Fruit fly (Drosophila melanogaster): ENCODE data around the gene RnpS1.

RnpS1 gene

DNA sequence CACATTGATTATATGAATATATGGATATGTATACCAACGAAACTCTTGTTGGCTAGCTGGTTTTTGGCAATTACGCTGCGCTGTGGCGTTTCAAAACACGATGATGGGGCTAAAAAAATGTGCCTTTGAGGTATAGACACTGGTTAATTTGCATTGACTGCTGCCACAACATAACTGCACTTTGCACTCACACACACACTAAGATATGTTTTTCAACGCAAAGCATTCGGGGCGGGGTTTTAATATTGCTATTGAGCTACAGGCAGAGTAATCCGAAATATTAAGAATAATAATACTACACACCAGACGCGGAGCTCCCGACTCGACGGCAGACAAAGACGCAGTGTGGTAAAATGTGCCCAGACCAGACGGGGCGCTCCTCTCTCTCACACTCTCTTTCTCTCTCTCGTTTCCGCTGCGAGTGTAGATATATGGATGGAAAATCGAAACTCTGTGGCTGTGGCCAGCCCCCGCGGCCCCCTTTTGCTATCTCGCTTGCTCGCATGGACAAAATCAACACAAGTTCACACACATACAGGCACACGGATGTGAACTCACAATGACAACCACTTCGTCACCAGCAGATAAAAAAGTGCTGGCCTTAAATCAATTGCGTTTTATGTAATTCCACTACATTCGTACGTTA, 698 bp upstream of the RnpS1 start (continued):
- no peak for TF ChIP-seq da (GFP tag; optimal IDR thresholded peaks at IDR 0.05)
- TF ChIP-seq CG10274 (GFP tag; optimal IDR thresholded peaks at IDR 0.05) = no peak
- no peak for TF ChIP-seq p53 (GFP tag; optimal IDR thresholded peaks at IDR 0.05)
- no peak for TF ChIP-seq CG1602 (GFP tag; optimal IDR thresholded peaks at IDR 0.05)
- no peak for TF ChIP-seq lmd (GFP tag; IDR thresholded peaks at IDR 0.05)
- no peak for TF ChIP-seq CG7786 (GFP tag; optimal IDR thresholded peaks at IDR 0.05)
- TF ChIP-seq CG34376 (GFP tag; optimal IDR thresholded peaks at IDR 0.05) = peak; percentile 96
- TF ChIP-seq Hr39 (optimal IDR thresholded peaks at IDR 0.05) = no peak
- peak; percentile 15 for TF ChIP-seq tin (GFP tag; optimal IDR thresholded peaks at IDR 0.05)
- TF ChIP-seq caup (GFP tag; optimal IDR thresholded peaks at IDR 0.05; ENCODE audit: severe bottlenecking) = peak; percentile 87
- TF ChIP-seq CG18476 (GFP tag; optimal IDR thresholded peaks at IDR 0.05) = peak; percentile 22
- TF ChIP-seq pros (GFP tag; optimal IDR thresholded peaks at IDR 0.05) = peak; percentile 45
- TF ChIP-seq Dref (GFP tag; IDR thresholded peaks at IDR 0.05) = no peak
- peak; percentile 85 for TF ChIP-seq CG6813 (GFP tag; optimal IDR thresholded peaks at IDR 0.05)
- no peak for TF ChIP-seq CG10147 (GFP tag; optimal IDR thresholded peaks at IDR 0.05)
- no peak for TF ChIP-seq Nf-YB (GFP tag; optimal IDR thresholded peaks at IDR 0.05)
- TF ChIP-seq sna (GFP tag; IDR thresholded peaks at IDR 0.05; ENCODE audit: partially characterized antibody) = no peak
- TF ChIP-seq CrebB (tag; optimal IDR thresholded peaks at IDR 0.05) = peak; percentile 68
- no peak for TF ChIP-seq ro (GFP tag; IDR thresholded peaks at IDR 0.05)
- TF ChIP-seq pum (GFP tag; optimal IDR thresholded peaks at IDR 0.05) = no peak
- TF ChIP-seq abd-A (tag; optimal IDR thresholded peaks at IDR 0.05) = no peak
- TF ChIP-seq CG16813 (GFP tag; IDR thresholded peaks at IDR 0.05; ENCODE audit: partially characterized antibody) = no peak
- TF ChIP-seq Xbp1 (GFP tag; optimal IDR thresholded peaks at IDR 0.05) = no peak
- TF ChIP-seq CG4424 (GFP tag; optimal IDR thresholded peaks at IDR 0.05) = no peak
- peak; percentile 79 for TF ChIP-seq HmgZ (tag; optimal IDR thresholded peaks at IDR 0.05)
- TF ChIP-seq Nf-YC (tag; optimal IDR thresholded peaks at IDR 0.05) = peak; percentile 42
- TF ChIP-seq CG12942 (GFP tag; optimal IDR thresholded peaks at IDR 0.05) = no peak
- TF ChIP-seq Fer2 (tag; optimal IDR thresholded peaks at IDR 0.05) = no peak
- TF ChIP-seq mld (GFP tag; IDR thresholded peaks at IDR 0.05; ENCODE audit: partially characterized antibody) = no peak
- TF ChIP-seq CG33213 (GFP tag; optimal IDR thresholded peaks at IDR 0.05) = peak; percentile 23
- no peak for TF ChIP-seq Dip2 (GFP tag; IDR thresholded peaks at IDR 0.05)
- no peak for TF ChIP-seq otp (GFP tag; IDR thresholded peaks at IDR 0.05)
- no peak for TF ChIP-seq klu (GFP tag; IDR thresholded peaks at IDR 0.05)
- peak; percentile 72 for TF ChIP-seq ash1 (GFP tag; optimal IDR thresholded peaks at IDR 0.05)
- TF ChIP-seq tx (GFP tag; optimal IDR thresholded peaks at IDR 0.05) = peak; percentile 6
- peak; percentile 82 for TF ChIP-seq Fer1 (GFP tag; optimal IDR thresholded peaks at IDR 0.05)
- no peak for TF ChIP-seq CG5245 (GFP tag; optimal IDR thresholded peaks at IDR 0.05)
- peak; percentile 19 for TF ChIP-seq CG15011 (GFP tag; optimal IDR thresholded peaks at IDR 0.05)
- TF ChIP-seq slbo (GFP tag; IDR thresholded peaks at IDR 0.05) = no peak
- TF ChIP-seq trh (GFP tag; optimal IDR thresholded peaks at IDR 0.05) = no peak
- TF ChIP-seq Ets65A (GFP tag) = no peak
- no peak for TF ChIP-seq NC2α (GFP tag; optimal IDR thresholded peaks at IDR 0.05)
- TF ChIP-seq CoRest (tag; optimal IDR thresholded peaks at IDR 0.05) = no peak
- TF ChIP-seq CG14441 (GFP tag; IDR thresholded peaks at IDR 0.05) = no peak
- peak; percentile 51 for TF ChIP-seq sd (tag; optimal IDR thresholded peaks at IDR 0.05)
- no peak for TF ChIP-seq zen2 (GFP tag; IDR thresholded peaks at IDR 0.05; ENCODE audit: partially characterized antibody)
- no peak for TF ChIP-seq CG17612 (GFP tag; IDR thresholded peaks at IDR 0.05)
- TF ChIP-seq repo (GFP tag; optimal IDR thresholded peaks at IDR 0.05) = peak; percentile 9
- TF ChIP-seq amos (GFP tag; IDR thresholded peaks at IDR 0.05; ENCODE audit: partially characterized antibody) = no peak
- peak; percentile 24 for TF ChIP-seq CG4707 (GFP tag; optimal IDR thresholded peaks at IDR 0.05)
- TF ChIP-seq nerfin-1 (tag; optimal IDR thresholded peaks at IDR 0.05) = peak; percentile 43
